Worm (Caenorhabditis elegans) whole organism, L3 larva: ENCODE measurements around the gene rpb-4.

Source experiments
- aly-2 ChIP-seq: fragments of 150-350 bp; optimal IDR thresholded peaks from 2 replicates; lab custom pipeline; 2014; ENCODE audit warnings: missing biosample characterization, missing genetic modification characterization
- ama-1 ChIP-seq: fragments of 150-350 bp; optimal IDR thresholded peaks from 2 replicates; lab custom pipeline; 2018
- ceh-16 ChIP-seq: sonication (generic microtip); optimal IDR thresholded peaks from 2 replicates; lab custom pipeline; 2017; ENCODE audit warnings: missing biosample characterization, missing genetic modification characterization
- fkh-10 ChIP-seq: sonication (generic microtip); optimal IDR thresholded peaks from 2 replicates; lab custom pipeline; 2017; ENCODE audit warnings: missing biosample characterization, missing genetic modification reagents, missing genetic modification characterization
- lin-15B ChIP-seq: fragments of 150-350 bp; optimal IDR thresholded peaks from 2 replicates; lab custom pipeline; 2014; ENCODE audit warnings: missing biosample characterization, missing genetic modification characterization
- nhr-237 ChIP-seq: fragments of 150-350 bp; optimal IDR thresholded peaks from 2 replicates; lab custom pipeline; 2014; ENCODE audit warnings: missing biosample characterization, missing genetic modification characterization
- nhr-28 ChIP-seq: fragments of 150-350 bp; optimal IDR thresholded peaks from 2 replicates; lab custom pipeline; 2014; ENCODE audit warnings: missing biosample characterization, missing genetic modification characterization
- tbx-2 ChIP-seq: sonication (generic microtip); optimal IDR thresholded peaks from 2 replicates; lab custom pipeline; 2016; ENCODE audit warnings: mild to moderate bottlenecking, missing genetic modification characterization, missing compliant biosample characterization
- unc-39 ChIP-seq: sonication (generic microtip); optimal IDR thresholded peaks from 4 replicates; lab custom pipeline; 2017; ENCODE audit warnings: missing biosample characterization, missing genetic modification characterization
- unc-62 ChIP-seq: fragments of 150-350 bp; sonication (generic microtip); optimal IDR thresholded peaks from 4 replicates; lab custom pipeline; 2014; ENCODE audit warnings: missing biosample characterization, missing genetic modification reagents, missing genetic modification characterization
- ztf-11 ChIP-seq: fragments of 150-350 bp; optimal IDR thresholded peaks from 2 replicates; lab custom pipeline; 2014; ENCODE audit warnings: missing biosample characterization, missing genetic modification characterization

DNA sequence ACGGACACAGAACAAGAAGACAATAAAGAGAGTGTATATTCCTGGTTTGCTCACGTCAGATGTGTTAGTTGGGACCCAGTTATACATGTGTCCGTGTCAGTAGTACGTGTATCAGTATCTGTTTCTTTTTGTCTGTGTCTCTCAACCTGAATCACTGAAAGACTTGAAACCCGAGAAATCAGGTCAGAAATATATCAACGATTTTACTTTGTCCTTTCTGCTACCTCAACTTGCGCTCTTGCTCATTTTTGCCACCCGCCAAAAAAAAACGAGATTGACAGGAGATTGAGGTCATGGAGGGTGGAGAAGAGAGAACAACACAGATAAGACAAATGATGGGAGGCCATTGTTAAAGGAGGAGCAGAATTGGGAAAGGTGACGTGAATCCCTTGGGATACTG is 45.3 kb downstream of the rpb-4 start:
- TF ChIP-seq tbx-2 (tag; lab: Kevin White, UChicago) = no peak
- TF ChIP-seq ama-1 (lab: Kevin White, UChicago) = no peak
- no peak for TF ChIP-seq ztf-11
- TF ChIP-seq unc-62 (GFP tag; lab: Kevin White, UChicago) = no peak
- TF ChIP-seq lin-15B = no peak
- TF ChIP-seq unc-39 (tag; lab: Kevin White, UChicago) = no peak
- TF ChIP-seq fkh-10 = no peak
- TF ChIP-seq nhr-237 (tag; lab: Kevin White, UChicago) = no peak
- TF ChIP-seq nhr-28 (tag; lab: Kevin White, UChicago) = no peak
- TF ChIP-seq ceh-16 (tag; lab: Kevin White, UChicago) = no peak
- no peak for TF ChIP-seq aly-2 (tag; lab: Kevin White, UChicago)
